Fruit fly (Drosophila melanogaster) S2 (cell line): ENCODE measurements around the gene Taf11.

Experiments used
- CG8478 ChIP-seq: fragments of >200 bp; optimal IDR thresholded peaks from 2 replicates; lab custom pipeline; 2018
- CTCF ChIP-seq, 2 experiments: fragments of >200 bp; optimal IDR thresholded peaks; 2 replicates each; lab custom pipeline; 2018

The Taf11 gene

DNA sequence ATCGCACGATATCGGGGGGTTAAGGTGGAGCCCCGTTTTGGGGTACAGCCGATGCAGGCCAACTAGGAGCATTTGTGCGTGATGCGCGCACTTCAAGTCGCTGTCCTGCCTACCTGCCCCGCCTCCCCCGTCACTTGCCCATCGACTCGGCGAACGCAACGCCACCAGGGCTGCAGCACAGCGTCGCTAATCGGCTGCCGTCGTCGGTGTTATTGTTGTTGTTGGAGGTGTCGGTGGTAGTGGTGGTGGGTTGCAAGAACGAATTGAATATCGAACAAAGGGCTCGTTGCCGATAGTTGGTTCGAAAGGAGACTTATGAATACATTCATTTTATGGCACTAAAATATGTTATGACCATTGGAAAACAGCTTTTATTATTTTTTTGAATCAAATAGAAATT lies 4.2 kb downstream of the Taf11 start:
- no peak for TF ChIP-seq CG8478 (lab: Kevin White, UChicago)
- TF ChIP-seq CTCF (optimal IDR thresholded peaks at IDR 0.05; lab: Kevin White, UChicago): no peak

DNA sequence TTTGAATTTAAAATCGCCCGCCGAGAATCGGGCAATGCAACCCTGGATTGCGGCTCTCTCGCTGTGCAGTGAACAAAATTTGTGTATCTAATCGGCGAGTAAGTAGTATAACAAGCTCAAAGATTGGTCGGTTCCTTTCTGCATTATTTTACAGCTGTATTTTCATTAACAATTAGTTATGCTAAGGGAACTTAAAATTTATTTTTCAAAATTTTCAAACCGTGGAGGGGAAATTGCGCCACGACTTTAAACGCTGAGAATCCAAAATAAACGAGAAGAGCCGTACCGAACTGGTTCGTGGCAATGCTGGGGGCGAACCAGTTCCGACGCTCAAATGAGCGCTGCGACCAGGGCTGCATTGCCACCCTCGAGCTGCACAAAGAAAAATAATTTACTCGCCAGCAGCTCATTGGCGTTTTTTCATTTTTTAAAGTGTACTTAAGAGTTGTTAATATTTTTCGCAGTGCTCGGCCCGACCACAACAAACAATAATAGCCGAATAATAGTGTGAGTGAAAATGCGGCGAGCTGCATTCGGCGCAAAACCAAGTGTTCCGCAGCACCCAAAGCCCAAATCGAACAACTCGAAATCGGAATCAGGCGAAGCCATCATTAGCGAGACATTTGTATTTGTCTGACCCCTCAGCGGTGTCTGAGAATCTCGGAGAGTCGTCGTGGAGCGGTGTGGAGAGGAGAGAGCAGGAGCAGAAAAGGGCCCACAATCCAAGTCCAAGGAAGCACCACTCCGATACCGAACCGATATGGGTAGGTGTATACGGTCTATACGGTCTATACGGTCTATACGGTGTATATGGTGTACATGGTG lies 4.9 kb downstream of the Taf11 start, which contains the start of gene zf30C:
Gene zf30C, plus strand, starts transcription at position 353 of the 825 bp plus-strand sequence.
- TF ChIP-seq CTCF (optimal IDR thresholded peaks at IDR 0.05; lab: Kevin White, UChicago) (no peak), CG8478 (lab: Kevin White, UChicago) (no peak)

DNA sequence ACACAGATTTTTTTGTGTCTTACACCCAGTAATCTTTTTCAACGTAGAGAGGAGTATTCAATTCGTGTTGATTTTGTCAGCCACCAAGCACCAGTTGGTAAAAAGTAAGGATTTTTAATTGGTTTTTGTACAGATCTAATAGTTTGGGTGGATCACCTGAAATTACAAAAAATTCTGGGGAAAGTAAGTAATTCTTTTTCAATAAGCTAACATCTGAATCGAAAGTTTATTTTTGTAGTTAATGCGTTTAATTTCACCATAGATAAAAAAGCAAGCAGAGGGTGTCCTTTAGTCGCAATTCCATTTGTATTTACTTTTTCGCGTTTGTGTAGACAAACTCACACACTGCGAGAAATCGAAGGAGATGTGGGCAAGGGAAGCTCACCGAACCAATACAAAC lies 8.2 kb downstream of the Taf11 start:
- no peak for TF ChIP-seq CTCF (optimal IDR thresholded peaks at IDR 0.05; lab: Kevin White, UChicago)
- TF ChIP-seq CG8478 (lab: Kevin White, UChicago): no peak

DNA sequence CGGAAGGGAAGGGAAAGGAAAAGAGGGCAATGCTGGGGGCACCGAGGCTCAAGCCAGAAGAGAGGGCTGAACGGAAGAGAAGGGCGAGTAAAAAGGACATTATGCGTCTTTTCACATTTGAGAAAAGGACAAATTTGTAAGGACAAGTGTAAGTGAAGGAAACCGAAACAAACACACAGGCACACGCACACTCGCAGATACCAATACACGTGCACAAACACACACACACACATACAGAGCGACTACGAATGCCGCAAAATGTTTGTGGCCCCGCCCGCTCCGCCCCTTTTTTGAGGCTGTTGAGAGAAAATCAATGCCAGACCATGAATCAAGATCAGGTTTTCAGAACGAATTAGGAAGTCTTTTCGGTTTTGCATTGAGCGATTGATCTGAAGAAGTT lies 9.7 kb downstream of the Taf11 start:
- no peak for TF ChIP-seq CG8478 (lab: Kevin White, UChicago)
- no peak for TF ChIP-seq CTCF (optimal IDR thresholded peaks at IDR 0.05; lab: Kevin White, UChicago)

DNA sequence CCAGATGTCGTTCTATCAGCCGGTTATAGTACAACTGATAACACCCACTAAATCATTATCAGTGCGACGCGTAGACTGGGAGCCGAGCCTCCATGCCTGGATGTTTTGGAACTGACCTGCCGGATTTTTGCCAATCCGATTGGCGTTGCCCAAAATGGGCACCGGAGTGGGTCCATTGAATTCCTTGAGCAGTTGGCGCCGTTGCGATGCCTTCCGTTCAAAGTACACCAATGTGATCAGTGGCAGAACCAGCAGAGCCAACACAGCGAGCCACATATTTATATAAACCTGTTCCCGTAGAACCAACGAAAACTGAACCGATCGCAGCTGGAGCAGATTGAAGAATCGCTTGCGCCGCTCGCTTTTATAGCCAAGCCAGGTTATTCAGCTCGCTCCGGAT lies 13.3 kb downstream of the Taf11 start, which contains the start of gene Cyp4e3:
Gene Cyp4e3, minus strand, starts transcription at position 327 of the 400 bp plus-strand sequence.
- no peak for TF ChIP-seq CG8478 (lab: Kevin White, UChicago)

DNA sequence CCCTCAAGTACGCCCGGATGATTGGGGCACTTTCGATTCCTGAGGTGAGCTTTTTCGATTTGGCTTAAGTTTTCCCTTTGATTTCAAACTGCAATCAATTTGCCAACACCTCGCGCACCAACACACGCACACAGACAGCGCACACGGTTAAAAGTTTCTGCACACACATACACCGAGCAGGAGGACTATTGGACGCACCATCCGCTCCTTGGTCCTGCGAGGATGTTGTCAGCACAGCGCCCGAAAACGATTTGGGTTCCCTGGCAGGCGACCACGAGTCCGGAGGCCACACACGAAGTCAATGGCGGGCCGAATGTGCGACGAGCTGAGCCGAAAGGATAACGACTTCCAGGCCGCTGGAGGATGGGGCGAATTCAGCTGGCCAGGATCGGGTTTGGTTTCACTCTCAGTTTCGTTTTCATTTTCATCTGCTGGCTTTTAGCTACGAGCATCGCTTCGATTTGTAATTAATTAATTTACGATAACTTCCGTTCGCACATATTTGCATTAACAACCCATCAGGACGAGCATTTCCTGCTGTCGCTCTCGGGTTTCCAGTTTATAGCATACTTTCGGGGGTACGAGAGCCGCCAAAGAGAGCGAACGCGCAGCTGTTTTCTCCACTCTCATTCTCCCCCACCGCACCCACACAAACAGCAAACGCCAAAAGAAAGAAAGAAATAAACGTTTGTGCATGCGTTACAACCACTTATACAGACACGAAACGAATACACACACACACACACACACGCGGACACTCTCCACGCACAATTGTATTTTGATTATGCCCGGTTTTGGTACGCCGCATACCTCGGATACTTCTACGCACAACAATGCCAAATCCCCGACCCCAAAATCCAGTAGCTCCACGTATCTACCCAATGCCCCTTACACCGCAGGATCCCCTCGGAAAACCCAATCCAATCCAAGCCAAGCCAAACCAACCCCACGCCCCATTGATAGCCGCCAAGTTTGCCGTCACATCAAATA lies 16.5 kb downstream of the Taf11 start, which contains the start of gene Nckx30C:
Gene Nckx30C, minus strand, starts transcription at position 260 of the 990 bp plus-strand sequence.
- TF ChIP-seq CG8478 (lab: Kevin White, UChicago) (no peak), CTCF (optimal IDR thresholded peaks at IDR 0.05; lab: Kevin White, UChicago) (no peak)

DNA sequence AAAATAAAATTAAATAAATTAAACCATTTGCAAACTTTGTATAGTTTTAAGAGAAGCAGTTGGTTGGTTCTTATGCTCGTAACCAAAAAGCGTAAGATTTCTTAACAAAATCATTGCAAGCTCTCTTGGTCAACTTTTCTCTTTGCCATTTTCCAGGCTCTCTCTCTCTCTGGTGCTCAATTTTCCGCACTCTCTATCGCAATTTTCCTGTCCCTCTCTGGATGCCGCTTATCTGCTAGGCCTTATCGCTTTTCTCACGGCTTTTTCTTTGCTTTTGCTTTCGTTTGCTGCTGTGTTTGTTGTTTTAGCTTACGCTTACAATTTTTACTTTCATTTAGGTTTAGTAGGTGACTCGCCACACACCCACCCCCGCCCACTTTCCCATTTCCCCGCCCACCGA lies 18.4 kb downstream of the Taf11 start:
- no peak for TF ChIP-seq CTCF (optimal IDR thresholded peaks at IDR 0.05; lab: Kevin White, UChicago)
- no peak for TF ChIP-seq CG8478 (lab: Kevin White, UChicago)

DNA sequence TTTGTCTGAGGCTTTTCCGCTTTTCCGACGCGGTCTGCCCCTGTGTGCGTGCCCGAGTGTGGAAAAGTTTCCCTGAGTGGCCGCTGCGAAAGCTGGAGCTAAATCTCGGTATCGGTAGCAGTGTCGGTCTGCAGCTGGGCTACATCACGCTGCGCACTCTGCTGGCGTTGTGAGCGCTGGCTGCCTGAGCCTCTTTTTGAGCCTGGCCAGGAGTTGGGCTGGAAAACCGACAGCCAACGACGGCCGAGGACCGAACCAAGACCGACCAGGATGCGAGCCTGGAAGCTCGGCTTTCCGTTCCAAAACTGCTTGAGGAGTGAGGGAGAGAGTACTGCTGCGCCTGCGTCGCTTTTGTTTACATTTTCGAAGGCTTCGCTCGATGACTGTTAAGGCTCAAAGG lies 19.2 kb downstream of the Taf11 start:
- TF ChIP-seq CTCF (optimal IDR thresholded peaks at IDR 0.05; lab: Kevin White, UChicago) (no peak), CG8478 (lab: Kevin White, UChicago) (no peak)

DNA sequence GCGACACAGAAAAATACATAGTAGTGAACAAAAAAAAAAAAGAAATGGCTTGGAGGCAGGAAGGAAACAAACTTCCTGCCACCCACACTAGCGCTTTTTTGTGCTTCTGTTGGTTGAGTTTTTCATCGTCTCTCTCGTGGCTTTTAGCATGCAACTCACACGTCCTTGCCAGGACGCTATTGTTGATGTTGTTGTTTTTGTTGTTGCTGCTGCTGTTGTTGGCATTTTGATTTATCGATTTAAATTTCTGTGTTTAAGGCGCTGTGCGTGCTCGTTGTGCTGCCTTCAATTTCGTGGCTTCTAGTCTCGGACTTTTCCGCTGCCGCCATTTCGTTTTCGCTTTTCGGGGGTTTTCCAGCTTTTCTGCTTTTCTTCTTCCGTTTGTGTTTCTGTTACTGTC lies 23.4 kb downstream of the Taf11 start:
- TF ChIP-seq CG8478 (lab: Kevin White, UChicago) (no peak), CTCF (optimal IDR thresholded peaks at IDR 0.05; lab: Kevin White, UChicago) (no peak)

DNA sequence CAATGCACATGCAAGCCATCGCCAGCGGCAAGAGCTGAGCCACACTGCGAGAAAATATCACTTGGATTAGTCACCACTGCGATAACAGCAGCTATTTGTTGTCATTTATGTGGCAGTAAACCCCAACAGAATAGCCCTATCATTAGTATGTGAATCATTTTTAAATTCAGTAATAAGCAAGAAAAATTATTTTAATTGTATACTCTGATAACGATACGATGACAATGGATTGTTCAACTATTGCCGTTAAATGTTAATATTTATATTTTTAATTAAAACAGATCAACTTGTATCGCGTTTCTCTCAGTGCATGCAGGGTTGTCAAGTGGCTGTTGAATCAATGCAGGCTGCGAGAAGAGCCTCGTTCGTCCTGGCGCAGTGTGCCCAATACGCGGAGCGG lies 25.3 kb downstream of the Taf11 start:
- TF ChIP-seq CG8478 (lab: Kevin White, UChicago): no peak
- no peak for TF ChIP-seq CTCF (optimal IDR thresholded peaks at IDR 0.05; lab: Kevin White, UChicago)

DNA sequence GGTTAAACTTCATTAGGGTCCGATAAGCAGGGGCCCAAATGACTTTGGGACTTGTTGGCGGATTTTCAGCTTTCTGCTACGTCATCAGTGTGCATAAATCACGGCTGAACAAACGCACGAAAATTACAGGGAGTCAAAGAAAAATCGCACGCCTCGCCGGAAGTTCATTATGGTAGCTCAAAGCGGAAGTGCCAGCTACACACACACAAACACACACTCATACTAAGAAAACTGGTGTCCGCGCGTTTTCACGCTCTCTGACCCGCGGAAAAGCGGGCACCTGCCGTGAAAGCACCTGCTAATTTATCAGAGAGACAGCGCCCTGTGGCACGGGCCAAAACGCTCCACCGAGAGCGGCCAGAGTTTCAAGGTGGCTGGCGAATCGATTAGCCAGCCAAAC lies 25.7 kb downstream of the Taf11 start:
- TF ChIP-seq CG8478 (lab: Kevin White, UChicago): no peak
- no peak for TF ChIP-seq CTCF (optimal IDR thresholded peaks at IDR 0.05; lab: Kevin White, UChicago)

DNA sequence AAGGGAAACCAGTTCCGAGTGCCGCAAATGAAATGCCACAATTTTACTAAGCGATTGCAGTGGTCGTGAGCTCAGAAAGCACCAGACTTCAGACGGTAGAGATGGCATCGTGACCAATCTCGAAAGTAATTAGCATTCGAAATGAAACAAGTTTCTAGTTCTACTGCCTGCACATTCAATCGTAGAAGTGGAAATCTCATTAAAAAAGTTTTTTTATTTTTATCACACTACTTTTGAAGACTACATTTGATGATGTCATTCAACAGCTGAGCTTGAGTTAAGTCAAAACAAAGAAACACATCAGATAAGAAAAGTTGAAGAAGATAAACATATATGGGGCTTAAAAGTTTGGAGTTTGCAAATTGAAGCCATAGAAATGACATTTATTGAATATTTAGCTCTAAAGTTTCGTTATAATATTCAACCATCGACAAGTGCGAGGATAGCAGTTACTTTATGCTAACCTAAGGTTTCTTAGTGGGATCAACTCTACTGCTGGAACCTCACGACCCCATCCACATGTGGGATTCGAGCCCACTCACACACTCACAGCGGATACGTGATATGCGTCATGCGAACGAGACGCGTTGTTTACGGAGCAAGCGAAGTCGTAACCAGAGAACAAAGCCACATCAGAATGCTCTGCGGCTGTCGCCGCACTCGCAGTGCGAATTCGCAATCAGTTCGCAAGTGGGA lies 26.9 kb downstream of the Taf11 start, which contains the start of gene CG13117:
Gene CG13117, plus strand, starts transcription at position 646 of the 696 bp plus-strand sequence.
- TF ChIP-seq CTCF (optimal IDR thresholded peaks at IDR 0.05; lab: Kevin White, UChicago): no peak
- TF ChIP-seq CG8478 (lab: Kevin White, UChicago): no peak

DNA sequence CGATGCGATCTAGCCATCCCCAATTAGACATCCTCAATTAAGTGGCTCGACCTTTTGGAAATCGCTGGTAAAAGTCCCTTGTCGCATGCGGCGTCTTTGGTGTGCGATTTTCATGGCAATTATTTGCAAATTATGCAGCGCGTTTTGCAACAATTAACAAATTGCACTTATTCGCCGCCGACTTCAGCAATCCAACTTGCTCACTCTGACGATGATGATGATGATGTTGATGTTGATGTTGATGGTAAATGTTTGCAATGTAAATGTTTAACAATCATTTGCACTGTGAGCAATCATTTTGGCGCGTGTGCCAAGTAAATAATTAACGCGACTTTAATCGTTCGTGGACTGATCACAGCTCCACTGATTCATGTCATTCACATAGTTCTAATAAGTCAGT lies 28.9 kb downstream of the Taf11 start:
- no peak for TF ChIP-seq CTCF (optimal IDR thresholded peaks at IDR 0.05; lab: Kevin White, UChicago)
- no peak for TF ChIP-seq CG8478 (lab: Kevin White, UChicago)

DNA sequence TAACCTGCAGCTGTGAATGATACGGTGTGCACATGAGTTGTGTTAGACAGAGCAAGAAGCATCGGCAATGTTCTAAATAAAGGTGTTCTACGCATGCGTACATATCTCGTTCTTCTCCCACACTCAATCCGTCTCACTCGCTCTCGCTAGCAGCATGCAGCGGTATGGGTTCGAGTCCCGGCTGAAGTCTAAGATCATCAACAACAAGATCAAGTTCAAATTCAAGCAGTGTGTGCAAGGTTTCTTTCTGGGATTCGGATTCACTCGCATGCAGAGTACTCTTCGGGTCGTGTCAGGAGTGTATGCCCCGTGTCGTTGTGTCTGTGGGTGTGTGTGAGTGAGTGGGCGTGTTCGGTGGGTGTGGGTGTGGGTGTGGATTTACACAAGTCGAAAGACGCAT lies 31.8 kb downstream of the Taf11 start:
- TF ChIP-seq CTCF (optimal IDR thresholded peaks at IDR 0.05; lab: Kevin White, UChicago) (peak; percentile 75 to 88), CG8478 (lab: Kevin White, UChicago) (no peak)
